Worm (Caenorhabditis elegans) whole organism, young adult: Measurements from ENCODE around the gene egl-8.

ENCODE experiments used
- C17E4.6 ChIP-seq: fragments of 200-800 bp; sonication (Bioruptor generic); IDR thresholded peaks from 2 replicates; pipeline ENCODE4 v1.3.6; 2022; ENCODE audit warnings: missing genetic modification reagents, missing genetic modification characterization, missing compliant biosample characterization
- F23B12.7 ChIP-seq: sonication (generic microtip); optimal IDR thresholded peaks from 2 replicates; lab custom pipeline; 2017; ENCODE audit warnings: missing genetic modification characterization, mild to moderate bottlenecking, missing compliant biosample characterization, antibody characterized with exemption, moderate library complexity; ENCODE audit not compliant: insufficient read depth
- F39B2.1 ChIP-seq: fragments of 200-800 bp; sonication (Bioruptor generic); IDR thresholded peaks from 2 replicates; pipeline ENCODE4 v1.3.6; 2022; ENCODE audit warnings: missing genetic modification reagents, missing genetic modification characterization, missing compliant biosample characterization
- F55B11.4 ChIP-seq: sonication (generic microtip); optimal IDR thresholded peaks from 2 replicates; lab custom pipeline; 2016; ENCODE audit warnings: missing compliant biosample characterization, missing genetic modification characterization, borderline replicate concordance; ENCODE audit not compliant: insufficient read depth
- F57C9.4 ChIP-seq: sonication (generic microtip); optimal IDR thresholded peaks from 2 replicates; lab custom pipeline; 2017; ENCODE audit warnings: mild to moderate bottlenecking, missing genetic modification characterization, missing compliant biosample characterization
- K11D2.4 ChIP-seq: fragments of 200-800 bp; sonication (Bioruptor generic); IDR thresholded peaks from 2 replicates; pipeline ENCODE4 v1.3.6; 2022; ENCODE audit warnings: missing genetic modification reagents, missing genetic modification characterization, missing compliant biosample characterization
- T07F8.4 ChIP-seq: sonication (generic microtip); optimal IDR thresholded peaks from 2 replicates; lab custom pipeline; 2016; ENCODE audit warnings: mild to moderate bottlenecking, missing genetic modification characterization, moderate library complexity, missing compliant biosample characterization
- Y53F4B.3 ChIP-seq: fragments of 200-800 bp; sonication (Bioruptor generic); IDR thresholded peaks from 2 replicates; pipeline ENCODE4 v1.3.6; 2022; ENCODE audit warnings: missing genetic modification reagents, missing genetic modification characterization, missing compliant biosample characterization
- Y67H2A.10 ChIP-seq: fragments of 200-800 bp; sonication (Bioruptor generic); conservative IDR thresholded peaks from 2 replicates; pipeline ENCODE4 v1.3.6; 2022; ENCODE audit warnings: missing genetic modification reagents, missing genetic modification characterization, missing compliant biosample characterization
- Y95B8A.8 ChIP-seq: fragments of 200-800 bp; sonication (Bioruptor generic); IDR thresholded peaks from 2 replicates; pipeline ENCODE4 v1.3.6; 2022; ENCODE audit warnings: missing genetic modification reagents, missing genetic modification characterization, missing compliant biosample characterization
- ZK185.1 ChIP-seq: sonication (generic microtip); optimal IDR thresholded peaks from 2 replicates; lab custom pipeline; 2016; ENCODE audit warnings: mild to moderate bottlenecking, missing genetic modification characterization, missing compliant biosample characterization; ENCODE audit not compliant: poor library complexity, severe bottlenecking
- akir-1 ChIP-seq: fragments of 200-800 bp; sonication (Bioruptor generic); optimal IDR thresholded peaks from 2 replicates; lab custom pipeline; 2018; ENCODE audit warnings: mild to moderate bottlenecking, missing genetic modification characterization, moderate library complexity, missing compliant biosample characterization
- attf-3 ChIP-seq: fragments of 200-800 bp; sonication (Bioruptor generic); conservative IDR thresholded peaks from 2 replicates; pipeline ENCODE4 v1.3.6; 2022; ENCODE audit warnings: missing genetic modification reagents, missing genetic modification characterization, missing compliant biosample characterization
- attf-5 ChIP-seq: fragments of 200-800 bp; sonication (Bioruptor generic); optimal IDR thresholded peaks from 2 replicates; lab custom pipeline; 2018; ENCODE audit warnings: mild to moderate bottlenecking, missing genetic modification characterization, missing compliant biosample characterization
- bed-2 ChIP-seq: fragments of 200-800 bp; sonication (Bioruptor generic); IDR thresholded peaks from 2 replicates; pipeline ENCODE4 v1.3.6; 2022; ENCODE audit warnings: missing genetic modification reagents, missing genetic modification characterization, missing compliant biosample characterization
- cebp-1 ChIP-seq, 2 experiments: fragments of 200-800 bp in 1 of 2; sonication (Bioruptor generic) in 1 of 2; sonication (generic microtip) in 1 of 2; IDR thresholded peaks in 1 of 2; optimal IDR thresholded peaks in 1 of 2; 2 replicates each; pipeline versions ENCODE4 v1.3.6 to Lab custom; 2017 to 2022; ENCODE audit warnings: missing compliant biosample characterization in 2 of 2, missing genetic modification characterization in 2 of 2, mild to moderate bottlenecking in 1 of 2, missing genetic modification reagents in 1 of 2, moderate library complexity in 1 of 2
- ceh-100 ChIP-seq: fragments of 200-800 bp; sonication (Bioruptor generic); IDR thresholded peaks from 2 replicates; pipeline ENCODE4 v1.3.6; 2022; ENCODE audit warnings: missing genetic modification reagents, missing genetic modification characterization, missing compliant biosample characterization
- ceh-40 ChIP-seq: fragments of 200-800 bp; sonication (Bioruptor generic); IDR thresholded peaks from 2 replicates; pipeline ENCODE4 v1.3.6; 2022; ENCODE audit warnings: missing genetic modification characterization, missing compliant biosample characterization
- dpff-1 ChIP-seq: sonication (generic microtip); optimal IDR thresholded peaks from 2 replicates; lab custom pipeline; 2017; ENCODE audit warnings: mild to moderate bottlenecking, missing genetic modification characterization, missing compliant biosample characterization
- egl-18 ChIP-seq: fragments of 200-800 bp; sonication (Bioruptor generic); IDR thresholded peaks from 2 replicates; pipeline ENCODE4 v1.3.6; 2022; ENCODE audit warnings: missing genetic modification reagents, missing genetic modification characterization, missing compliant biosample characterization
- egrh-3 ChIP-seq: fragments of 200-800 bp; sonication (Bioruptor generic); IDR thresholded peaks from 2 replicates; pipeline ENCODE4 v1.3.6; 2022; ENCODE audit warnings: missing genetic modification reagents, missing genetic modification characterization, missing compliant biosample characterization
- fkh-3 ChIP-seq: sonication (generic microtip); optimal IDR thresholded peaks from 2 replicates; lab custom pipeline; 2016; ENCODE audit warnings: mild to moderate bottlenecking, missing genetic modification characterization, missing compliant biosample characterization
- gei-17 ChIP-seq: fragments of 200-800 bp; sonication (Bioruptor generic); optimal IDR thresholded peaks from 2 replicates; lab custom pipeline; 2018; ENCODE audit warnings: mild to moderate bottlenecking, missing genetic modification characterization, missing compliant biosample characterization
- let-607 ChIP-seq, 2 experiments: fragments of 200-800 bp in 1 of 2; sonication (Bioruptor generic) in 1 of 2; sonication (generic microtip) in 1 of 2; optimal IDR thresholded peaks; 2 replicates each; lab custom pipeline; 2016 to 2018; ENCODE audit warnings: mild to moderate bottlenecking in 2 of 2, missing compliant biosample characterization in 2 of 2, missing genetic modification characterization in 2 of 2, moderate library complexity in 2 of 2, missing genotype in 1 of 2
- lin-26 ChIP-seq: fragments of 200-800 bp; sonication (Bioruptor generic); IDR thresholded peaks from 2 replicates; pipeline ENCODE4 v1.3.6; 2022; ENCODE audit warnings: missing genetic modification reagents, missing genetic modification characterization, missing compliant biosample characterization
- lin-35 ChIP-seq, 3 experiments: fragments of 150-350 bp in 2 of 3; sonication (generic microtip) in 1 of 3; optimal IDR thresholded peaks; 2 replicates each; lab custom pipeline; 2014 to 2018; ENCODE audit warnings: missing biosample characterization in 3 of 3, missing genetic modification characterization in 3 of 3, missing genetic modification reagents in 3 of 3
- lir-1 ChIP-seq: fragments of 200-800 bp; sonication (Bioruptor generic); conservative IDR thresholded peaks from 2 replicates; pipeline ENCODE4 v1.3.6; 2022; ENCODE audit warnings: missing genetic modification reagents, missing genetic modification characterization, missing compliant biosample characterization
- nfya-1 ChIP-seq: sonication (generic microtip); optimal IDR thresholded peaks from 2 replicates; lab custom pipeline; 2017; ENCODE audit warnings: antibody characterized with exemption, missing compliant biosample characterization, missing genetic modification characterization, borderline replicate concordance; ENCODE audit not compliant: insufficient read depth
- nhr-120 ChIP-seq: fragments of 200-800 bp; sonication (Bioruptor generic); IDR thresholded peaks from 2 replicates; pipeline ENCODE4 v1.3.6; 2022; ENCODE audit warnings: missing genetic modification characterization, missing compliant biosample characterization
- nhr-179 ChIP-seq: sonication (generic microtip); optimal IDR thresholded peaks from 2 replicates; lab custom pipeline; 2016; ENCODE audit warnings: mild to moderate bottlenecking, missing genetic modification characterization, missing compliant biosample characterization
- pha-4 ChIP-seq: fragments of 150-350 bp; sonication (generic microtip); optimal IDR thresholded peaks from 2 replicates; lab custom pipeline; 2014; ENCODE audit warnings: missing biosample characterization, missing genetic modification reagents, missing genetic modification characterization
- rec-8 ChIP-seq, 2 experiments: sonication (generic microtip); optimal IDR thresholded peaks; 2 replicates each; lab custom pipeline; 2016; ENCODE audit warnings: mild to moderate bottlenecking in 2 of 2, missing genetic modification characterization in 2 of 2, missing genetic modification reagents in 2 of 2, missing genotype in 2 of 2, missing biosample characterization in 1 of 2, missing compliant biosample characterization in 1 of 2, moderate library complexity in 1 of 2
- snpc-1.1 ChIP-seq: sonication (generic microtip); optimal IDR thresholded peaks from 2 replicates; lab custom pipeline; 2017; ENCODE audit warnings: missing genetic modification characterization, mild to moderate bottlenecking, missing compliant biosample characterization, antibody characterized with exemption, moderate library complexity, missing genotype, missing genetic modification reagents; ENCODE audit not compliant: insufficient read depth
- snpc-4 ChIP-seq, 5 experiments: fragments of 150-350 bp in 1 of 5; sonication (generic microtip) in 4 of 5; optimal IDR thresholded peaks; 2 replicates each; lab custom pipeline; 2014 to 2018; ENCODE audit warnings: missing genetic modification characterization in 5 of 5, missing biosample characterization in 3 of 5, antibody characterized with exemption in 2 of 5, mild to moderate bottlenecking in 2 of 5, missing compliant biosample characterization in 2 of 5, missing genotype in 2 of 5, moderate library complexity in 2 of 5, missing genetic modification reagents in 1 of 5
- tbp1 ChIP-seq: fragments of 200-800 bp; sonication (Bioruptor generic); optimal IDR thresholded peaks from 2 replicates; lab custom pipeline; 2018; ENCODE audit warnings: mild to moderate bottlenecking, missing genetic modification characterization, missing compliant biosample characterization
- zfh-2 ChIP-seq: fragments of 200-800 bp; sonication (Bioruptor generic); conservative IDR thresholded peaks from 2 replicates; pipeline ENCODE4 v1.3.6; 2022; ENCODE audit warnings: missing genetic modification reagents, missing genetic modification characterization, missing compliant biosample characterization
- ztf-6 ChIP-seq: fragments of 200-800 bp; sonication (Bioruptor generic); IDR thresholded peaks from 2 replicates; pipeline ENCODE4 v1.3.6; 2022; ENCODE audit warnings: missing genetic modification reagents, missing genetic modification characterization, missing compliant biosample characterization

egl-8 gene

DNA sequence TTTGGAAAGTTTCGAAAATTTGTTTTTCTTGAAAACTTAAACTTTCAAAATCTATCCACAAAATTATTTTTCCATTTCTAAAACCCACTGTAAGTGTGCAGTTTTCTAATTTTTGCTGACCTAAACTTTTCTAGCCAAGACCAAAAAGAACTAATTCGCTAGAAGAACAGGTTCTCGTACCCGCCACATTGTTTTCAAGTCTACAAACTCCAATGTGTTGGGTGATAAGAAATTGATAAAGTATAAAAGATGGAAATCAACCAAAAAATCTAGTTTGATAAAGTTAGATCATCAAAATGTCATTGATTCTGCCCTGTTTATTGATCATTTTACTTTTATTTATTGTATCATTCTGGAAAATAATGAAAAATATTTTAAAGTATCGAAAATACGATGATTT, 38.4 kb downstream of the egl-8 start, which contains the start of gene cyp-29A3:
Gene cyp-29A3, plus strand, starts transcription at position 269 of the 400 bp plus-strand sequence.
- TF ChIP-seq Y95B8A.8 (GFP tag; lab: Robert Waterston, UW) (no peak), ztf-6 (GFP tag; lab: Robert Waterston, UW) (no peak), nhr-179 (tag; lab: Kevin White, UChicago) (no peak), C17E4.6 (GFP tag; lab: Robert Waterston, UW) (no peak), gei-17 (GFP tag; lab: Kevin White, UChicago) (no peak), F23B12.7 (tag; lab: Kevin White, UChicago) (no peak), Y53F4B.3 (GFP tag; lab: Robert Waterston, UW) (no peak), fkh-3 (tag; lab: Kevin White, UChicago) (no peak), dpff-1 (tag; lab: Kevin White, UChicago) (no peak), akir-1 (GFP tag; lab: Kevin White, UChicago) (no peak), F39B2.1 (GFP tag; lab: Robert Waterston, UW) (no peak), F55B11.4 (tag; lab: Kevin White, UChicago) (no peak), tbp1 (no peak), egrh-3 (no peak), nhr-120 (GFP tag; lab: Robert Waterston, UW) (no peak), pha-4 (no peak), nfya-1 (tag; lab: Kevin White, UChicago) (no peak)

DNA sequence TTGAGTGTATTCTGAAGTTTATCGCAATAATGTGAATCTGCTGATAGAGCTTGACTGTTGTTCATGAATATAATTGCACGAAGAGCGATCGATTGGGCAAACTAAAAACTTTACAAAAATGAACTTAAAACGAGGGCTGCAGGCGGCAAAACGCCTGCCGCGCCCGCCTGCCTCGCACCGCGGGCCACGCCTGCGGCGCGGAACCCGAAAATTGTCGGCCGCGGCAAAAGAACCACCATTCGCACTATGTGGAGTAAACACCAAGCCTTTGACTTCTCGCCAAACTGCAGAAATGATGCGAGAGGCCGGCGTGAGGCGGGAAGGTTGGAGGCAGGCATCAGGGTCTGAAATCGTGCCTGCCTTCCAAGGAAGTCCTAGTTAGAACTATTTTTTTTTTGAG, 43.3 kb downstream of the egl-8 start:
- TF ChIP-seq lin-26 (peak; percentile 62), egl-18 (no peak), K11D2.4 (GFP tag; lab: Robert Waterston, UW) (peak; percentile 20; the same call in 1 of the 2 replicates), egrh-3 (peak; percentile 72; the same call in 1 of the 2 replicates), bed-2 (GFP tag; lab: Robert Waterston, UW) (0 out of 2 replicates have a peak, but pooled peaks have one; percentile 18), rec-8 (tag; optimal IDR thresholded peaks at IDR 0.05; lab: Kevin White, UChicago) (no peak), snpc-1.1 (tag; lab: Kevin White, UChicago) (peak; percentile 61), snpc-4 (GFP tag; optimal IDR thresholded peaks at IDR 0.05; lab: Kevin White, UChicago) (no peak), snpc-4 (tag; optimal IDR thresholded peaks at IDR 0.05; lab: Kevin White, UChicago) (peak in 2 of 4 experiments; percentile 41 to 82)
- TF ChIP-seq, all 124 proteins: peak for 6

DNA sequence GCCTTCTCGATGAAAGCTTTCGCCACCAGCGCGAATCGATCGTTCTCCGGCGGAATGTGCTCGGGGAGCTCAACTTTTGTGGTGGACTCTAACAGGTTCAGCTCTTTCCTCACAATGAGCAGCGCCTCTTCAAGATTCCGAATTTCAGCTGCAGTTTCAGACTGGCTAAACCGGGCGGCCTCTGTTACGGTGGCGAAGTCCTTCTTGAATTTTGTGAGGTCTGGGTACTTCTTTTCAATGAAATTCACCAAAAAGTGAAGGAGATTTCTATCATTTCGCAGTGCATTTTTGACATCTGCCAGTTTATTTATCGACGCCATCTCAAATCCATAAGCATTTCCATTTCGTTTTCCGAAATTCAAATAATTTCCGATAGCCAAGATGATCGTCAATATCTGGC, 45.9 kb downstream of the egl-8 start:
- TF ChIP-seq attf-5 (no peak), zfh-2 (GFP tag; lab: Robert Waterston, UW) (0 out of 2 replicates have a peak, but pooled peaks have one; percentile 14)

- no peak for TF ChIP-seq gei-17 (GFP tag; lab: Kevin White, UChicago)
- no peak for TF ChIP-seq attf-3 (GFP tag; lab: Robert Waterston, UW)
- TF ChIP-seq Y67H2A.10: no peak
- TF ChIP-seq F39B2.1 (GFP tag; lab: Robert Waterston, UW): no peak
- TF ChIP-seq ceh-40: no peak
- TF ChIP-seq F57C9.4 (tag; lab: Kevin White, UChicago): no peak
- no peak for TF ChIP-seq ZK185.1 (tag; lab: Kevin White, UChicago)
- no peak for TF ChIP-seq lir-1 (GFP tag; lab: Robert Waterston, UW)
- no peak for TF ChIP-seq T07F8.4 (tag; lab: Kevin White, UChicago)
- TF ChIP-seq zfh-2 (GFP tag; lab: Robert Waterston, UW): peak; percentile 80
- no peak for TF ChIP-seq ceh-100 (GFP tag; lab: Robert Waterston, UW)
- TF ChIP-seq lin-35 (GFP tag; optimal IDR thresholded peaks at IDR 0.05; lab: Kevin White, UChicago): no peak
- TF ChIP-seq let-607 (tag; optimal IDR thresholded peaks at IDR 0.05; lab: Kevin White, UChicago): no peak
- no peak for TF ChIP-seq cebp-1 (GFP tag; IDR thresholded peaks at IDR 0.05; lab: Robert Waterston, UW)
- no peak for TF ChIP-seq cebp-1 (tag; optimal IDR thresholded peaks at IDR 0.05; lab: Kevin White, UChicago)
- peak; percentile 36; the same call in 1 of the 2 replicates for TF ChIP-seq egrh-3
- TF ChIP-seq F55B11.4 (tag; lab: Kevin White, UChicago): no peak
Observed at ce11 chrV:68112-68511, 47.5 kb downstream of the egl-8 start.
